Fruit fly (Drosophila melanogaster): ENCODE results near the gene sofe.

Gene sofe

DNA sequence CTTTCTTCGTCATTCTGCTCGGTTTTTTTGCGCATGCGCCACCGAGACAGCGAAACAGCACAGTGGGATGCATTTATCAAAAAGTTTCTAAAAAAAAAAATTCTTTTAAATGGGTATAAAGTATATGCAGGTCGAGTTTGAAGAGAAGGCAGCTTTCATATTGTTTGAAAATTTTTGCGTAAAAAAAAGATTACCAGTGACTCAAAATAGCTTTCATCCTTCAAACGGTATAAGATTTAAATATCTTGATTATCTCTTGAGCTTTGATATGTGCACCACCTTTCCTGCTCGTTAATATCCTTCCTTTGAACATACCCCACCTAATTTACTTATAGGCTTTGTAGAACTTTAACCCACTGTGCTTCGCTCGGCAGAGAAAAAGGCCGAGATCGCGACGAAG, 47.8 kb upstream of the sofe start (continued):
- TF ChIP-seq wor (GFP tag; IDR thresholded peaks at IDR 0.05) (peak; percentile 58), pita (GFP tag; optimal IDR thresholded peaks at IDR 0.05) (no peak), H2.0 (GFP tag; IDR thresholded peaks at IDR 0.05) (0 out of 2 replicates have a peak, but pooled peaks have one; percentile 36), CG6175 (GFP tag; IDR thresholded peaks at IDR 0.05) (no peak), CG10654 (GFP tag; optimal IDR thresholded peaks at IDR 0.05) (peak; percentile 26), CG32767 (GFP tag; IDR thresholded peaks at IDR 0.05) (peak; percentile 31; the same call in 1 of the 2 replicates), CG11560 (tag; IDR thresholded peaks at IDR 0.05) (no peak), eyg (GFP tag; optimal IDR thresholded peaks at IDR 0.05) (no peak), Oli (tag; optimal IDR thresholded peaks at IDR 0.05) (peak; percentile 80), lilli (GFP tag; optimal IDR thresholded peaks at IDR 0.05) (peak; percentile 66), CG9727 (GFP tag; optimal IDR thresholded peaks at IDR 0.05) (peak; percentile 80), CG11247 (GFP tag; IDR thresholded peaks at IDR 0.05) (no peak), fru (optimal IDR thresholded peaks at IDR 0.05) (no peak), lola (GFP tag; optimal IDR thresholded peaks at IDR 0.05) (peak in 1 of 3 experiments; percentile 73), CG9817 (tag; optimal IDR thresholded peaks at IDR 0.05) (peak; percentile 28), Max (GFP tag; optimal IDR thresholded peaks at IDR 0.05) (peak; percentile 33), CG9876 (GFP tag; optimal IDR thresholded peaks at IDR 0.05) (no peak), CG18764 (GFP tag; optimal IDR thresholded peaks at IDR 0.05) (no peak), amos (GFP tag; IDR thresholded peaks at IDR 0.05; ENCODE audit: partially characterized antibody) (no peak), Myb (GFP tag; optimal IDR thresholded peaks at IDR 0.05) (no peak), CG11093 (GFP tag; IDR thresholded peaks at IDR 0.05) (0 out of 3 replicates have a peak, but pooled peaks have one; percentile 41), NfI (GFP tag; optimal IDR thresholded peaks at IDR 0.05) (peak; percentile 54), H15 (GFP tag; IDR thresholded peaks at IDR 0.05) (0 out of 3 replicates have a peak, but pooled peaks have one; percentile 27), cwo (GFP tag; optimal IDR thresholded peaks at IDR 0.05) (peak; percentile 24), Fer2 (tag; optimal IDR thresholded peaks at IDR 0.05) (no peak), CG1024 (GFP tag; IDR thresholded peaks at IDR 0.05) (0 out of 2 replicates have a peak, but pooled peaks have one; percentile 31), CG11398 (GFP tag; optimal IDR thresholded peaks at IDR 0.05) (peak; percentile 49), CG15601 (tag; optimal IDR thresholded peaks at IDR 0.05) (peak; percentile 64), odd (GFP tag; optimal IDR thresholded peaks at IDR 0.05) (peak; percentile 70), dmrt99B (tag; optimal IDR thresholded peaks at IDR 0.05) (peak; percentile 83), gce (GFP tag; IDR thresholded peaks at IDR 0.05) (no peak), CG6689 (GFP tag; IDR thresholded peaks at IDR 0.05) (peak; percentile 44), prd (optimal IDR thresholded peaks at IDR 0.05) (no peak), prd (GFP tag; IDR thresholded peaks at IDR 0.05) (peak; percentile 69), CG7786 (GFP tag; optimal IDR thresholded peaks at IDR 0.05) (peak; percentile 27), eve (GFP tag; optimal IDR thresholded peaks at IDR 0.05) (no peak), yki (optimal IDR thresholded peaks at IDR 0.05) (no peak), CG2120 (GFP tag; optimal IDR thresholded peaks at IDR 0.05) (peak; percentile 39), kah (GFP tag; optimal IDR thresholded peaks at IDR 0.05) (no peak), Dref (GFP tag; IDR thresholded peaks at IDR 0.05) (no peak), Trl (optimal IDR thresholded peaks at IDR 0.05) (no peak), Trl (GFP tag; optimal IDR thresholded peaks at IDR 0.05) (peak; percentile 70), crc (GFP tag; optimal IDR thresholded peaks at IDR 0.05) (no peak), CG5180 (GFP tag; optimal IDR thresholded peaks at IDR 0.05) (peak; percentile 38), pho (GFP tag; optimal IDR thresholded peaks at IDR 0.05) (peak; percentile 58), TFAM (GFP tag; optimal IDR thresholded peaks at IDR 0.05) (no peak), Optix (GFP tag; IDR thresholded peaks at IDR 0.05) (no peak), Mes4 (GFP tag; optimal IDR thresholded peaks at IDR 0.05) (peak; percentile 61), ERR (GFP tag; optimal IDR thresholded peaks at IDR 0.05) (no peak), CG8765 (GFP tag; IDR thresholded peaks at IDR 0.05) (no peak), CG17612 (GFP tag; IDR thresholded peaks at IDR 0.05) (no peak), cg (GFP tag; optimal IDR thresholded peaks at IDR 0.05) (no peak), seq (GFP tag; IDR thresholded peaks at IDR 0.05) (peak; percentile 64)
